Worm (Caenorhabditis elegans): ENCODE measurements around the gene acs-21.

ce11 chrV:3127670-3128069 is 38.8 kb downstream of the acs-21 start, which contains the start of gene Y73C8C.10:
- TF ChIP-seq hmg-4 (GFP tag; optimal IDR thresholded peaks at IDR 0.05) (no peak), aly-1 (tag; optimal IDR thresholded peaks at IDR 0.05) (no peak), flt-1 (GFP tag; IDR thresholded peaks at IDR 0.05) (no peak), scrt-1 (GFP tag; IDR thresholded peaks at IDR 0.05) (no peak), ama-1 (optimal IDR thresholded peaks at IDR 0.05) (no peak), sea-1 (GFP tag; conservative IDR thresholded peaks at IDR 0.05) (no peak)

All from whole organism, early embryonic.